Worm (Caenorhabditis elegans) whole organism, L1 larva: ENCODE measurements around the gene K08D10.10.

Experiments
- C34B4.2 ChIP-seq: sonication (generic microtip); optimal IDR thresholded peaks from 2 replicates; lab custom pipeline; 2017; ENCODE audit warnings: mild to moderate bottlenecking, missing genetic modification characterization, missing compliant biosample characterization
- F16B12.6 ChIP-seq: fragments of 150-350 bp; optimal IDR thresholded peaks from 2 replicates; lab custom pipeline; 2014; ENCODE audit warnings: missing biosample characterization, missing genetic modification characterization
- Y116A8C.19 ChIP-seq: sonication (generic microtip); optimal IDR thresholded peaks from 2 replicates; lab custom pipeline; 2016; ENCODE audit warnings: missing compliant biosample characterization, missing genetic modification characterization, borderline replicate concordance
- alr-1 ChIP-seq: fragments of 200-800 bp; sonication (Bioruptor generic); optimal IDR thresholded peaks from 2 replicates; lab custom pipeline; 2018; ENCODE audit warnings: borderline replicate concordance, mild to moderate bottlenecking, missing genetic modification characterization, missing compliant biosample characterization
- aly-2 ChIP-seq: fragments of 150-350 bp; optimal IDR thresholded peaks from 2 replicates; lab custom pipeline; 2014; ENCODE audit warnings: missing biosample characterization, missing genetic modification characterization
- dpl-1 ChIP-seq, 3 experiments: fragments of 150-350 bp in 2 of 3; sonication (generic microtip) in 1 of 3; optimal IDR thresholded peaks; 2 replicates each; lab custom pipeline; 2014 to 2017; ENCODE audit warnings: missing biosample characterization in 3 of 3, missing genetic modification characterization in 3 of 3, missing genetic modification reagents in 3 of 3
- egl-27 ChIP-seq, 2 experiments: fragments of 150-350 bp in 1 of 2; sonication (generic microtip); optimal IDR thresholded peaks; 3 replicates each; lab custom pipeline; 2017 to 2018; ENCODE audit warnings: missing biosample characterization in 2 of 2, missing genetic modification characterization in 2 of 2, missing genetic modification reagents in 2 of 2
- elt-2 ChIP-seq: sonication (generic microtip); optimal IDR thresholded peaks from 2 replicates; lab custom pipeline; 2016; ENCODE audit warnings: missing genetic modification characterization, mild to moderate bottlenecking, inconsistent platforms, missing compliant biosample characterization, missing genetic modification reagents
- elt-3 ChIP-seq, 6 experiments: fragments of 150-350 bp in 1 of 6; sonication (generic microtip); optimal IDR thresholded peaks; 2 replicates each; lab custom pipeline; 2017 to 2018; ENCODE audit warnings: missing biosample characterization in 6 of 6, missing genetic modification characterization in 6 of 6, inconsistent platforms in 1 of 6
- ets-5 ChIP-seq: fragments of 200-800 bp; sonication (Bioruptor generic); IDR thresholded peaks from 2 replicates; pipeline ENCODE4 v1.3.6; 2022; ENCODE audit warnings: missing genetic modification characterization, missing compliant biosample characterization
- grh-1 ChIP-seq: fragments of 200-800 bp; sonication (Bioruptor generic); IDR thresholded peaks from 2 replicates; pipeline ENCODE4 v1.3.6; 2022; ENCODE audit warnings: missing genetic modification reagents, missing genetic modification characterization, missing compliant biosample characterization
- hlh-17 ChIP-seq: fragments of 200-800 bp; sonication (Bioruptor generic); optimal IDR thresholded peaks from 2 replicates; lab custom pipeline; 2018; ENCODE audit warnings: missing genetic modification characterization, mild to moderate bottlenecking, missing compliant biosample characterization, moderate library complexity, borderline replicate concordance
- irx-1 ChIP-seq: sonication (generic microtip); optimal IDR thresholded peaks from 2 replicates; lab custom pipeline; 2016; ENCODE audit warnings: missing genetic modification characterization, missing compliant biosample characterization
- isw-1 ChIP-seq: fragments of 200-800 bp; sonication (Bioruptor generic); IDR thresholded peaks from 2 replicates; pipeline ENCODE4 v1.3.6; 2022; ENCODE audit warnings: missing genetic modification characterization, missing compliant biosample characterization
- jun-1 ChIP-seq: fragments of 150-350 bp; optimal IDR thresholded peaks from 2 replicates; lab custom pipeline; 2014; ENCODE audit warnings: missing biosample characterization, missing genetic modification reagents, missing genetic modification characterization
- lin-13 ChIP-seq: fragments of 150-350 bp; optimal IDR thresholded peaks from 2 replicates; lab custom pipeline; 2014; ENCODE audit warnings: missing biosample characterization, missing genetic modification reagents, missing genetic modification characterization
- lin-14 ChIP-seq: fragments of 200-800 bp; sonication (Bioruptor generic); optimal IDR thresholded peaks from 2 replicates; lab custom pipeline; 2018; ENCODE audit warnings: mild to moderate bottlenecking, missing genetic modification characterization, moderate library complexity, missing compliant biosample characterization
- mab-9 ChIP-seq: fragments of 200-800 bp; sonication (Bioruptor generic); IDR thresholded peaks from 2 replicates; pipeline ENCODE4 v1.3.6; 2022; ENCODE audit warnings: missing genetic modification reagents, missing genetic modification characterization, missing compliant biosample characterization
- mdl-1 ChIP-seq, 2 experiments: fragments of 150-350 bp; optimal IDR thresholded peaks; 2 replicates each; lab custom pipeline; 2014 to 2017; ENCODE audit warnings: missing biosample characterization in 2 of 2, missing genetic modification characterization in 2 of 2, inconsistent platforms in 1 of 2
- mep-1 ChIP-seq: fragments of 150-350 bp; optimal IDR thresholded peaks from 2 replicates; lab custom pipeline; 2014; ENCODE audit warnings: missing biosample characterization, missing genetic modification characterization
- nhr-12 ChIP-seq: sonication (generic microtip); optimal IDR thresholded peaks from 2 replicates; lab custom pipeline; 2017; ENCODE audit warnings: missing biosample characterization, missing genetic modification characterization
- nhr-19 ChIP-seq: fragments of 200-800 bp; sonication (Bioruptor generic); conservative IDR thresholded peaks from 2 replicates; pipeline ENCODE4 v1.3.6; 2022; ENCODE audit warnings: missing genetic modification characterization, missing compliant biosample characterization
- nhr-28 ChIP-seq: fragments of 150-350 bp; optimal IDR thresholded peaks from 2 replicates; lab custom pipeline; 2014; ENCODE audit warnings: missing biosample characterization, missing genetic modification characterization
- nhr-71 ChIP-seq: sonication (generic microtip); optimal IDR thresholded peaks from 2 replicates; lab custom pipeline; 2016; ENCODE audit warnings: mild to moderate bottlenecking, missing genetic modification characterization, moderate library complexity, missing compliant biosample characterization
- nhr-84 ChIP-seq: sonication (generic microtip); optimal IDR thresholded peaks from 2 replicates; lab custom pipeline; 2017; ENCODE audit warnings: missing biosample characterization, missing genetic modification characterization
- nhr-85 ChIP-seq: sonication (generic microtip); peaks from one replicate; lab custom pipeline; 2016; ENCODE audit warnings: missing genetic modification characterization, inconsistent platforms, missing compliant biosample characterization
- nhr-90 ChIP-seq: sonication (generic microtip); optimal IDR thresholded peaks from 2 replicates; lab custom pipeline; 2016; ENCODE audit warnings: mild to moderate bottlenecking, missing genetic modification characterization, missing compliant biosample characterization; ENCODE audit not compliant: poor library complexity
- pax-3 ChIP-seq: fragments of 200-800 bp; sonication (Bioruptor generic); optimal IDR thresholded peaks from 2 replicates; lab custom pipeline; 2018; ENCODE audit warnings: mild to moderate bottlenecking, missing genetic modification characterization, moderate library complexity, missing compliant biosample characterization
- rnt-1 ChIP-seq: sonication (generic microtip); optimal IDR thresholded peaks from 2 replicates; lab custom pipeline; 2016; ENCODE audit warnings: mild to moderate bottlenecking, missing genetic modification characterization, moderate library complexity, missing compliant biosample characterization
- snpc-4 ChIP-seq: fragments of 150-350 bp; optimal IDR thresholded peaks from 2 replicates; lab custom pipeline; 2014; ENCODE audit warnings: missing biosample characterization, missing genetic modification characterization
- sup-37 ChIP-seq: fragments of 200-800 bp; sonication (Bioruptor generic); optimal IDR thresholded peaks from 2 replicates; lab custom pipeline; 2018; ENCODE audit warnings: mild to moderate bottlenecking, missing genetic modification characterization, missing compliant biosample characterization
- swsn-7 ChIP-seq: sonication (generic microtip); optimal IDR thresholded peaks from 2 replicates; lab custom pipeline; 2016; ENCODE audit warnings: missing genetic modification characterization, missing compliant biosample characterization
- tbx-2 ChIP-seq: sonication (generic microtip); optimal IDR thresholded peaks from 2 replicates; lab custom pipeline; 2016; ENCODE audit warnings: missing genetic modification characterization, missing compliant biosample characterization
- unc-130 ChIP-seq: fragments of 150-350 bp; optimal IDR thresholded peaks from 2 replicates; lab custom pipeline; 2017; ENCODE audit warnings: missing biosample characterization, missing genetic modification characterization, inconsistent platforms
- unc-62 ChIP-seq: fragments of 150-350 bp; optimal IDR thresholded peaks from 2 replicates; lab custom pipeline; 2014; ENCODE audit warnings: missing biosample characterization, missing genetic modification reagents, missing genetic modification characterization
- vab-15 ChIP-seq: sonication (generic microtip); optimal IDR thresholded peaks from 2 replicates; lab custom pipeline; 2017; ENCODE audit warnings: missing genotype, mild to moderate bottlenecking, missing genetic modification characterization, missing compliant biosample characterization
- xbp-1 ChIP-seq: sonication (generic microtip); optimal IDR thresholded peaks from 2 replicates; lab custom pipeline; 2016; ENCODE audit warnings: missing genetic modification characterization, missing compliant biosample characterization
- zag-1 ChIP-seq: fragments of 150-350 bp; optimal IDR thresholded peaks from 2 replicates; lab custom pipeline; 2014; ENCODE audit warnings: missing biosample characterization, missing genetic modification characterization

K08D10.10 gene

DNA sequence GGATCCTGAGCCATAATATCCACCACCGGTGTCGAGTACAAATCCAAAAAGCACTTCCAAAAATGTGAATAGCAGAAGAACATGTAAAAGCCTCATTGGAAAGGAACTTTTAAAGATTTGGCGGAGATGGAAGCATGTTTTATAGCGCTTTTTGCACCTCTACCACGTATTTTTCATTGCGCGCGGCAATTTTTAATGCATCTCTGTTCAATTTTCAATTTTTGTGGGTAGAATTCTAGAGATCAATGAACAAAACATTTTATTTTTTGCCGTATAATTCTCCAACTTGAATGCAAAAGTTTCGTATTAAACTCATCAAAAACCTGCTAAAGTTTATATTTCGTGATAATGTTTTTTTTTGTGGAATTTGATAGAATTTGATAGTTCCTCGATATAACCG is 14.6 kb upstream of the K08D10.10 start, which contains the start of gene F49F1.9:
Gene F49F1.9, minus strand, starts transcription at position 101 of the 400 bp plus-strand sequence.
- no peak for TF ChIP-seq nhr-19 (GFP tag; lab: Robert Waterston, UW)
- TF ChIP-seq ets-5 = no peak
- no peak for TF ChIP-seq grh-1 (GFP tag; lab: Robert Waterston, UW)
- no peak for TF ChIP-seq snpc-4 (tag; lab: Kevin White, UChicago)
- no peak for TF ChIP-seq nhr-90 (tag; lab: Kevin White, UChicago)
- no peak for TF ChIP-seq nhr-85
- no peak for TF ChIP-seq pax-3 (tag; lab: Kevin White, UChicago)
- TF ChIP-seq lin-14 (GFP tag; lab: Kevin White, UChicago) = no peak
- no peak for TF ChIP-seq C34B4.2 (tag; lab: Kevin White, UChicago)

DNA sequence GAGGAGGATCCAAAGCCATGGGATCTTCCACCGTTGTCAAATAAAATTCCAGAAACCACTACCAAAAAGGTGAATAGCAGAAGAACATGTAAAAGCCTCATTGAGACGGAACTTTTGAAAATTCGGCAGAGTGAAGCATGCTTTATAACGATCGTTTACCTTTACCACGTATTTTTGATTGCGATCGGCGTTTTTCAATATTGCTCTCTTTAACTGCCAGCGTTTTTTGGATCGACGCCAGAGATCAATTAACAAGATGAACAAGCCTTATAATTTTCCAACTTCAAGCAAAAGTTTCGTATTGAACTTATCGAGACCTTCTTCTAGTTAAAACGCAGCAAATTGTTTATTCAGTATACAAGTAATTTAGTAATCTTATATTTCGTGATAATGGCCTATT is 13.0 kb upstream of the K08D10.10 start, which contains the start of gene F49F1.10:
Gene F49F1.10, minus strand, starts transcription at position 101 of the 400 bp plus-strand sequence.
- TF ChIP-seq isw-1 (GFP tag; lab: Robert Waterston, UW) = no peak
- TF ChIP-seq dpl-1 (GFP tag; optimal IDR thresholded peaks at IDR 0.05; lab: Kevin White, UChicago) = no peak
- no peak for TF ChIP-seq vab-15 (tag; lab: Kevin White, UChicago)
- TF ChIP-seq mdl-1 (tag; optimal IDR thresholded peaks at IDR 0.05; lab: Kevin White, UChicago) = no peak
- TF ChIP-seq, all 84 proteins: peak for 0

- TF ChIP-seq nhr-71 (tag; lab: Kevin White, UChicago) (no peak), nhr-85 (no peak), vab-15 (tag; lab: Kevin White, UChicago) (no peak), nhr-12 (tag; lab: Kevin White, UChicago) (no peak), elt-2 (tag; lab: Kevin White, UChicago) (no peak), grh-1 (GFP tag; lab: Robert Waterston, UW) (no peak), egl-27 (tag; optimal IDR thresholded peaks at IDR 0.05; lab: Kevin White, UChicago) (no peak), unc-62 (GFP tag; lab: Kevin White, UChicago) (no peak), lin-13 (GFP tag; lab: Kevin White, UChicago) (no peak), tbx-2 (tag; lab: Kevin White, UChicago) (no peak), F16B12.6 (tag; lab: Kevin White, UChicago) (no peak), swsn-7 (tag; lab: Kevin White, UChicago) (no peak), zag-1 (no peak), jun-1 (no peak), mep-1 (tag; lab: Kevin White, UChicago) (no peak), mab-9 (no peak), irx-1 (tag; lab: Kevin White, UChicago) (no peak), alr-1 (tag; lab: Kevin White, UChicago) (no peak), rnt-1 (tag; lab: Kevin White, UChicago) (no peak)
Observed at ce11 chrIV:4140265-4140664, 11.8 kb upstream of the K08D10.10 start, which contains the start of gene F49F1.18. Gene F49F1.18, minus strand, starts transcription at chrIV:4140365.

DNA sequence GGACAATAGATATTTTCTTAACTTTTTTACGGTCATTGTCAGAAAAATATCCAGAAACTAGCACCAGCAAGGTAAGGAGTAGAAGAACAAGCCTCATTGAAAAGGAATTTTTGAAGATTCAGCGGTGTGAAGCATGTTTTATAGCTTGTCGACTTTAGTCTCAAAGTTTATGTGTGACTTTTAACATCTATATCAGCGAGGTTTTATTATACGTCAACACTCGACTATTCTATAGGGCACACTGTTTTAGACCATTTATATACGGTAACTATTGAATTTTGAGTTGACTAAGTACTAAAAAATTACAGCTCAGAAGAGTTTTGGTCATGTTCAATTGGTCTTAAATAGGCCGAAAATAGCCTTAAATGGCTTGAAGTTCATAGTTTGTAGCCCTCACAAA is 10.7 kb upstream of the K08D10.10 start, which contains the start of gene F49F1.11:
Gene F49F1.11, minus strand, starts transcription at position 101 of the 400 bp plus-strand sequence.
- TF ChIP-seq nhr-71 (tag; lab: Kevin White, UChicago) (no peak), sup-37 (GFP tag; lab: Kevin White, UChicago) (no peak), rnt-1 (tag; lab: Kevin White, UChicago) (no peak), hlh-17 (GFP tag; lab: Kevin White, UChicago) (no peak), elt-3 (tag; optimal IDR thresholded peaks at IDR 0.05; lab: Kevin White, UChicago) (no peak), nhr-28 (tag; lab: Kevin White, UChicago) (no peak), zag-1 (no peak), unc-130 (tag; lab: Kevin White, UChicago) (no peak), nhr-84 (tag; lab: Kevin White, UChicago) (no peak), Y116A8C.19 (no peak), jun-1 (no peak), egl-27 (tag; optimal IDR thresholded peaks at IDR 0.05; lab: Kevin White, UChicago) (no peak), mdl-1 (tag; optimal IDR thresholded peaks at IDR 0.05; lab: Kevin White, UChicago) (no peak), isw-1 (GFP tag; lab: Robert Waterston, UW) (no peak), aly-2 (tag; lab: Kevin White, UChicago) (no peak), xbp-1 (tag; lab: Kevin White, UChicago) (no peak)
